Worm (Caenorhabditis elegans) whole organism, midembryonic: ENCODE measurements around the gene nhr-86.

ENCODE experiments used
- T22C8.4 ChIP-seq: fragments of 200-800 bp; sonication (Bioruptor generic); IDR thresholded peaks from 2 replicates; pipeline ENCODE4 v1.3.6; 2022; ENCODE audit warnings: missing genetic modification characterization, missing compliant biosample characterization
- cog-1 ChIP-seq: sonication (generic microtip); optimal IDR thresholded peaks from 2 replicates; lab custom pipeline; 2016; ENCODE audit warnings: missing genetic modification characterization, missing compliant biosample characterization
- flt-1 ChIP-seq: fragments of 200-800 bp; sonication (Bioruptor generic); IDR thresholded peaks from 2 replicates; pipeline ENCODE4 v1.3.6; 2022; ENCODE audit warnings: missing genetic modification characterization, missing compliant biosample characterization
- klf-2 ChIP-seq: fragments of 200-800 bp; sonication (Bioruptor generic); conservative IDR thresholded peaks from 2 replicates; pipeline ENCODE4 v1.3.6; 2022; ENCODE audit warnings: missing genetic modification reagents, missing genetic modification characterization, missing compliant biosample characterization
- med-1 ChIP-seq: sonication (generic microtip); optimal IDR thresholded peaks from 2 replicates; lab custom pipeline; 2017; ENCODE audit warnings: missing genetic modification characterization, mild to moderate bottlenecking, missing compliant biosample characterization, antibody characterized with exemption, missing genetic modification reagents; ENCODE audit not compliant: insufficient read depth
- ref-1 ChIP-seq: fragments of 200-800 bp; sonication (Bioruptor generic); conservative IDR thresholded peaks from 2 replicates; pipeline ENCODE4 v1.3.6; 2022; ENCODE audit warnings: missing genetic modification reagents, missing genetic modification characterization, missing compliant biosample characterization
- tab-1 ChIP-seq: fragments of 200-800 bp; sonication (Bioruptor generic); IDR thresholded peaks from 2 replicates; pipeline ENCODE4 v1.3.6; 2022; ENCODE audit warnings: missing genetic modification characterization, missing compliant biosample characterization
- ztf-23 ChIP-seq: fragments of 200-800 bp; sonication (Bioruptor generic); IDR thresholded peaks from 2 replicates; pipeline ENCODE4 v1.3.6; 2022; ENCODE audit warnings: missing genetic modification reagents, missing genetic modification characterization, missing compliant biosample characterization
- ztf-29 ChIP-seq: fragments of 200-800 bp; sonication (Bioruptor generic); IDR thresholded peaks from 2 replicates; pipeline ENCODE4 v1.3.6; 2022; ENCODE audit warnings: missing genetic modification reagents, missing genetic modification characterization, missing compliant biosample characterization

nhr-86 gene

DNA sequence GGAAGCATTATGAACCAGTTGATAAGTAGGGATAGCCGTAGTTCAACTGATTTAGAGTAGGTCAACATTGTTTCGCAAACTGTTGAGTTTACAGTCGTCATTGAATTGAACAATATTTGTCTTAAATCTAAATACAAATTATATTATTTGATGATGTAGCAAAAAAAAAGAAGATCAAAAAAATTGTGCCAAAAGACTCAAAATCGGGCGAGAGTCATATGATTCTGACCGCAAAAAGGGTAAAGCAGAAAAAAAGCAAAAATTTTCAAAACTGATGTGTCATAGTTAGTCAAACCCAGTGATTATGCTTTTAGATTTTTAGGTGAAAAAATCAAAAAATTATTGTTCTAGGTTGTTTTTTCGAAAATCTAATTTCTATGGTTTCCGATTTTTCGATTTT, 38.9 kb downstream of the nhr-86 start, which contains the start of gene srab-13:
TSS of gene srab-13 (minus strand) at position 101 of the 400 bp plus-strand sequence.
- TF ChIP-seq klf-2 (GFP tag; lab: Robert Waterston, UW) (no peak), tab-1 (GFP tag; lab: Robert Waterston, UW) (no peak), cog-1 (tag; lab: Kevin White, UChicago) (no peak), ztf-23 (GFP tag; lab: Robert Waterston, UW) (no peak), T22C8.4 (GFP tag; lab: Robert Waterston, UW) (no peak), med-1 (GFP tag; lab: Kevin White, UChicago) (no peak), ref-1 (GFP tag; lab: Robert Waterston, UW) (no peak), ztf-29 (GFP tag; lab: Robert Waterston, UW) (no peak), flt-1 (GFP tag; lab: Robert Waterston, UW) (no peak)

ce11 chrV:2022374-2022773, 44.3 kb downstream of the nhr-86 start, which contains the start of gene F59A7.5:
Gene F59A7.5, plus strand, starts transcription at chrV:2022674.
- no peak for TF ChIP-seq ref-1 (GFP tag; lab: Robert Waterston, UW)
- TF ChIP-seq tab-1 (GFP tag; lab: Robert Waterston, UW): no peak
- no peak for TF ChIP-seq flt-1 (GFP tag; lab: Robert Waterston, UW)
- TF ChIP-seq ztf-29 (GFP tag; lab: Robert Waterston, UW): no peak

ce11 chrV:2021283-2021682, 45.4 kb downstream of the nhr-86 start:
- TF ChIP-seq ref-1 (GFP tag; lab: Robert Waterston, UW) (no peak), cog-1 (tag; lab: Kevin White, UChicago) (no peak), med-1 (GFP tag; lab: Kevin White, UChicago) (no peak), tab-1 (GFP tag; lab: Robert Waterston, UW) (no peak), flt-1 (GFP tag; lab: Robert Waterston, UW) (no peak), ztf-23 (GFP tag; lab: Robert Waterston, UW) (no peak), klf-2 (GFP tag; lab: Robert Waterston, UW) (no peak), T22C8.4 (GFP tag; lab: Robert Waterston, UW) (no peak), ztf-29 (GFP tag; lab: Robert Waterston, UW) (no peak)

DNA sequence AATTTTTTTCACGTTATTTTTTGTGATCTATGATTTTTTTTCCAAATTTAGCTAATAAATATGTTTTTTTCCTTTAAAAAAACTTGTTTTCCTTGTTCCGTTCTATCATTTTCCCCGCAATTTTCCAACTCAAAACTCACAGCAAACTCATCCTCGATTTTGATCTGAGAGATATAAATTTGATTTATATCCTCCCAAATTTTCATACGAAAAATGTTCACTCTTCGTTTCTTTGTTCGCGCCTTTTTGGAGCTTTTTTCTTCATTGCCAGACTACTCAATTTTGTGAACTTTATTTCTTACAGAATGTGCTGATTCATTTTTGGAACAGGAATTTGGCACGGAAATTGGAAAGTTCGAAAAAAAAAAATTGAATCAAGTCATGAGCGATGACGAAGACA, 48.0 kb downstream of the nhr-86 start, which contains the start of gene F59A7.14:
TSS of gene F59A7.14 (plus strand) at position 301 of the 400 bp plus-strand sequence.
- no peak for TF ChIP-seq ztf-23 (GFP tag; lab: Robert Waterston, UW)
- TF ChIP-seq ref-1 (GFP tag; lab: Robert Waterston, UW): no peak
- TF ChIP-seq flt-1 (GFP tag; lab: Robert Waterston, UW): no peak

DNA sequence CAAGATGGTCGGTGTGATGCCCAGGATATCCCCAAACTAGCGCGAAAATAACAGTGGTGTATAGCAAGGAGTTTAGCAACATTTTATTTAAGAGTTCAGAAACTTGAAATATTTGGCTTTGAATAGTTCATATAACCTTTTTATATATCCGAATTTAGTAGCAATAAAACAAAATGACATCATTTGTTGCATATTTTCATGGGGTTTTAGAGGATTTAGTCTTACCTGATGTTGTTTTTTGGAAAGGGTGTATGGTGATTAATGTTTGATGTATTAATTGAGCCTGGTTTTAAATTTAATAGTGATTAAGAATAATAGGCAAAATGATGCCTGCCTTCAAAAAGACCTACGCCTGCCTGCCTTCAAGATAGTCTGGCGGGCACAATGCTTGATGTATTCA, 50.2 kb downstream of the nhr-86 start, which contains the start of gene F59A7.2:
TSS of gene F59A7.2 (minus strand) at position 101 of the 400 bp plus-strand sequence.
- TF ChIP-seq tab-1 (GFP tag; lab: Robert Waterston, UW) (no peak), ztf-29 (GFP tag; lab: Robert Waterston, UW) (no peak), ref-1 (GFP tag; lab: Robert Waterston, UW) (no peak), cog-1 (tag; lab: Kevin White, UChicago) (no peak), flt-1 (GFP tag; lab: Robert Waterston, UW) (no peak), T22C8.4 (GFP tag; lab: Robert Waterston, UW) (no peak), klf-2 (GFP tag; lab: Robert Waterston, UW) (no peak), med-1 (GFP tag; lab: Kevin White, UChicago) (no peak), ztf-23 (GFP tag; lab: Robert Waterston, UW) (no peak)

DNA sequence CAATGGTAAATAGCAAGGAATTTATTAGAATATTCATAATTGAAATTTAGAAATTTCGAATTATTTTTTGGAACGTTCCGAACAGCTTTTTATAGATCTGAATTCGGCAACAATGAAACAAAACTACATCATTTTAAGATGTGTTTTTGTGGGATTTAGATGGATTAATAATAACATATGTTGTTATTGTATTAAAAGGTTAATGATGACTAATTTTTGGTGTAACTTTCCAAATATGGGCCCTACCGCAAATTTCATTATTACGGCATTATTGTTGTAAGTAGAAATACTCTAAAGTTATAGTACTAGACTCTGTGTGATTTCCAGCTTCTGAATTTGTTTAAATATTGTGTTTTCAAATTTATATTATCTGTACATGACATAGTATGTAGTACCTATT, 52.8 kb downstream of the nhr-86 start, which contains the start of gene F59A7.11:
TSS of gene F59A7.11 (minus strand) at position 101 of the 400 bp plus-strand sequence.
- TF ChIP-seq T22C8.4 (GFP tag; lab: Robert Waterston, UW): no peak
- TF ChIP-seq ref-1 (GFP tag; lab: Robert Waterston, UW): no peak
- TF ChIP-seq ztf-29 (GFP tag; lab: Robert Waterston, UW): no peak
- TF ChIP-seq tab-1 (GFP tag; lab: Robert Waterston, UW): no peak
- no peak for TF ChIP-seq flt-1 (GFP tag; lab: Robert Waterston, UW)
- no peak for TF ChIP-seq cog-1 (tag; lab: Kevin White, UChicago)
- no peak for TF ChIP-seq ztf-23 (GFP tag; lab: Robert Waterston, UW)
- no peak for TF ChIP-seq klf-2 (GFP tag; lab: Robert Waterston, UW)
- TF ChIP-seq med-1 (GFP tag; lab: Kevin White, UChicago): no peak

DNA sequence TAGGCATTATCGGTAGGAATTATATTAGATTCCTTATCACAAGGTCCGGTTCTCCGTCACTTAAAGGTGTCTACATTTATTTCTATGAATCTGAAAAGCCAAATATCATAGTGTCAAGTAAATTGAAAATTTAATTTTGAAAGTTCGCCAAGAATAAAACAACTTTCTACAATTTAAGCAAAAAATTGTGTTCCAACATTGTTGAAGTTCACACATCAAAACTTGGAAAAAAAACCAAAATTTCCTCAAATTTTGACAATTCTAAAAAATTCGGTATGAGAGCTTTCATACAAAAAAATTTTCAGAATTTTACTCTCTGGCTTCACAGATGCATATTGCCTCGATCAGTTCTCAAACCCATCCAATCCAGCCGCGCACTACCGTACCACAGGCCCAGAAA, 54.9 kb downstream of the nhr-86 start, which contains the start of gene F59A7.7:
TSS of gene F59A7.7 (plus strand) at position 301 of the 400 bp plus-strand sequence.
- TF ChIP-seq flt-1 (GFP tag; lab: Robert Waterston, UW): no peak
- no peak for TF ChIP-seq tab-1 (GFP tag; lab: Robert Waterston, UW)
- TF ChIP-seq cog-1 (tag; lab: Kevin White, UChicago): no peak
- TF ChIP-seq ref-1 (GFP tag; lab: Robert Waterston, UW): no peak
- no peak for TF ChIP-seq klf-2 (GFP tag; lab: Robert Waterston, UW)
- no peak for TF ChIP-seq ztf-23 (GFP tag; lab: Robert Waterston, UW)
